Fruit fly (Drosophila melanogaster): ENCODE data around the gene CG42659.
A peak's percentile ranks its signal among the peaks of the same experiment; 100 is the strongest.

CG42659 gene

DNA sequence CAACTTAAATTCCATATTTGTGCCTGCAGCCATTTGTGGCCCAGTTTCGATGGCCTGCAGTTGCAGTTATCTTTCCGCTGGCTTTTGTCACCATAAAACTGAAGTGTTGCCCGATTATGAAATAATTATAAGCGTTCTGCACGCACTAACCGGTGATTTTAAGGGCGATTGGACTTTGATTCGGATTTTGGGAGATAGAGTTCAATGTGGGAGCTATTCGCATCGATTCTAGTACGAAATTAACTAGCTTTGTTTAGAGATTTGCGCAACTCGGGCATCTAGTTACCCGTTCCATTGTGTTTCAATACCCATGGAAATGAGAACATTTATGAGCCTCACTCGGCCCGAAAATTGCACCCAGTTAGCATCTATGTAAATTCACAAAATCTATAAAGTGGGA lies 833 bp upstream of the CG42659 start, which contains the start of gene CG5693:
CG5693 (plus strand) TSS at position 301 of the 400 bp plus-strand sequence.
- no peak for TF ChIP-seq Ets98B (GFP tag; IDR thresholded peaks at IDR 0.05)
- no peak for TF ChIP-seq fd96Ca (GFP tag; IDR thresholded peaks at IDR 0.05)
- TF ChIP-seq Snoo (tag; optimal IDR thresholded peaks at IDR 0.05): no peak
- no peak for TF ChIP-seq CG14655 (GFP tag; optimal IDR thresholded peaks at IDR 0.05)

DNA sequence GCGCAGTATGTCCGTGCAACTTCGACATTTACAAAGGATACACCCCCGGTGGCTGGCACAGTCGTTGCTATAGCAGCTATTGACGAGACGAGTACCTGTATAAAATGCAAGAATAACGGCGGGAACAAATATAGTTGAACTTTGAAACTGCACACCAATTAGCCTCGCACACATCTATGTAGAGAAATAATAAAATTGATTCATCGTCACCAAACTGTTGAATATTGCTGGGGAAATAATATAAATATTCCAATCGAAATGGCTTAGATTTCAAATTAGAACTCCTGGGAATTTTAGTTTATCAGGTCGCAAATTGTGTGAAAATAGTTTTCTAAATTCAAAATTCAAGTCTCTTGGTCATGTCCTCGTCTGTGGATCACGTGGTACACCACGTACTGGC lies 475 bp downstream of the CG42659 start, which contains the start of the genes CG42634 and CG42635:
CG42634 (plus strand) TSS at position 301 of the 400 bp plus-strand sequence.
CG42635 (plus strand) TSS at position 301 of the 400 bp plus-strand sequence.
- no peak for TF ChIP-seq fd96Ca (GFP tag; IDR thresholded peaks at IDR 0.05)
- no peak for TF ChIP-seq CG34367 (tag; optimal IDR thresholded peaks at IDR 0.05)
- TF ChIP-seq EcR (GFP tag; optimal IDR thresholded peaks at IDR 0.05): no peak
- no peak for TF ChIP-seq CG9948 (tag; optimal IDR thresholded peaks at IDR 0.05)
- no peak for TF ChIP-seq Pif1B (GFP tag; optimal IDR thresholded peaks at IDR 0.05)
- no peak for TF ChIP-seq CG17806 (tag; optimal IDR thresholded peaks at IDR 0.05)
- TF ChIP-seq Snoo (tag; optimal IDR thresholded peaks at IDR 0.05): no peak
- TF ChIP-seq D1 (tag; optimal IDR thresholded peaks at IDR 0.05): no peak
- no peak for TF ChIP-seq CG4496 (GFP tag; IDR thresholded peaks at IDR 0.05)
- no peak for TF ChIP-seq CG14655 (GFP tag; optimal IDR thresholded peaks at IDR 0.05)
- TF ChIP-seq CG15710 (tag; optimal IDR thresholded peaks at IDR 0.05): no peak
- no peak for TF ChIP-seq CG8159 (tag; optimal IDR thresholded peaks at IDR 0.05)

DNA sequence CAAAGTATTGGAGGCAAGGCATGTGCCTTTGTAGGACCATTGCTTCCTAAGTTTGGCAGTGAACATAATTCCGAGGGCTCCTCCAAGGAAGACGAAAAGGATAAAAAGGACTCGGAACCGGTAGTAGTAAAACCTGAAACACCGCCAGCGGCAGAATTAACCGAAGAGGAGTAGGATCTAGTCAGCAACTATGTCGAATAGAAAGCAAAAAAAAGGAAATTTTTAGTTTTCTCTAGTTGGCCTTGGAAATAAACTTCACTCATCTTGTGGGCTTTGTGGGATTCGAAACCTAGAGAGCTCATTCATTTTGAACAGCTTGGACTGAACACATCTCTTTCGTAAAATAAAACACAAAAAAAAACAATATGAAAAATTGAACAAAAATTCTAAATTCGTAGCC lies 1.5 kb downstream of the CG42659 start, which contains the start of gene CG31740:
CG31740 (plus strand) TSS at position 301 of the 400 bp plus-strand sequence.
- no peak for TF ChIP-seq gl (tag; optimal IDR thresholded peaks at IDR 0.05)

DNA sequence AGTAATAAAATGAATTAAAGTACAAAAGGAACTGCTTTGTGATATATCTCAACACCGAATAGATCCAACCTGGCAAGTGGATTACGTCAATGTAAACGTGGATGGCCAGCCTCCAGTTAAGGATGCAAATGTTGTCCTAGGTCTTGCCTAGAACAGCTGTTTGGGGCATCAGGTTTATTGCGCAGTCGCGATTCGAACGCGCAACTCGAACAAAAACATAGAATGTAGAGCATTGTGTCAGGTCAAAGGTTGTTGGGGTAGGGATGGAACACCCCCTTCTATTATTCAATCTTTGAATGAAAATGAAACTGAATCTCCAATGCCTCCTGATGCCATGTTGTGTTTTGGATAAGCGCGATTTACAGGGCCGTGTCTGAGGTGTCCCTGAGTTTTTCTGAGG lies 2.5 kb downstream of the CG42659 start:
- TF ChIP-seq CG4496 (GFP tag; IDR thresholded peaks at IDR 0.05) (no peak), CG8159 (tag; optimal IDR thresholded peaks at IDR 0.05) (no peak), Pif1B (GFP tag; optimal IDR thresholded peaks at IDR 0.05) (no peak), CG17806 (tag; optimal IDR thresholded peaks at IDR 0.05) (no peak), rn (GFP tag; IDR thresholded peaks at IDR 0.05) (no peak), CG9948 (tag; optimal IDR thresholded peaks at IDR 0.05) (no peak), Ets98B (GFP tag; IDR thresholded peaks at IDR 0.05) (no peak), D1 (tag; optimal IDR thresholded peaks at IDR 0.05) (no peak), EcR (GFP tag; optimal IDR thresholded peaks at IDR 0.05) (no peak), CG8301 (tag; optimal IDR thresholded peaks at IDR 0.05) (no peak), Pif1A (GFP tag; optimal IDR thresholded peaks at IDR 0.05) (no peak), CG14655 (GFP tag; optimal IDR thresholded peaks at IDR 0.05) (no peak), gl (tag; optimal IDR thresholded peaks at IDR 0.05) (no peak)

DNA sequence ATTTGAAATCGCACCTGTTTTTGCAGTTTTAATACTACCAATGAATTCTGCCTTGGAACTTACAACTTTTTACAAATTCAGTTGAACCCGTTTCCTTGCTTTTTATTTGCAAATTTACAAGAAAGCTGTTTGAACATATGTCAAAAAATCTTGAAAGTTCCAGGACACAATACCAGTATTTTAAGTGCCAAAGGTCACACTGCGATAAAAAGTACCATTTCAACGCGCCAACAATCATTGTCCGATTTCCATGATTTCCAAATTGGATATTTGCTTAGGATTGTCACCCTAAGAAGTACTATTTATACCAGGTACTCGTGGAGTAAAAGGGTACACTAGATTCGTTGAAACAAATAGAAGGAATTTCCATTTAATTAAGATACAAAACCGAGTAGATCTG lies 4.2 kb downstream of the CG42659 start, which contains the start of gene elfless:
elfless (minus strand) TSS at position 101 of the 400 bp plus-strand sequence.
- TF ChIP-seq D1 (tag; optimal IDR thresholded peaks at IDR 0.05) (no peak), Snoo (tag; optimal IDR thresholded peaks at IDR 0.05) (no peak), CG13204 (GFP tag; optimal IDR thresholded peaks at IDR 0.05) (no peak), CG17806 (tag; optimal IDR thresholded peaks at IDR 0.05) (no peak), CG10348 (GFP tag; IDR thresholded peaks at IDR 0.05) (no peak), gl (tag; optimal IDR thresholded peaks at IDR 0.05) (no peak), Ets98B (GFP tag; IDR thresholded peaks at IDR 0.05) (no peak), CG9948 (tag; optimal IDR thresholded peaks at IDR 0.05) (no peak), CG34367 (tag; optimal IDR thresholded peaks at IDR 0.05) (no peak), CG32121 (GFP tag; IDR thresholded peaks at IDR 0.05) (no peak), CG14655 (GFP tag; optimal IDR thresholded peaks at IDR 0.05) (no peak), CG8159 (tag; optimal IDR thresholded peaks at IDR 0.05) (no peak), Pif1A (GFP tag; optimal IDR thresholded peaks at IDR 0.05) (no peak), CG15710 (tag; optimal IDR thresholded peaks at IDR 0.05) (no peak)

DNA sequence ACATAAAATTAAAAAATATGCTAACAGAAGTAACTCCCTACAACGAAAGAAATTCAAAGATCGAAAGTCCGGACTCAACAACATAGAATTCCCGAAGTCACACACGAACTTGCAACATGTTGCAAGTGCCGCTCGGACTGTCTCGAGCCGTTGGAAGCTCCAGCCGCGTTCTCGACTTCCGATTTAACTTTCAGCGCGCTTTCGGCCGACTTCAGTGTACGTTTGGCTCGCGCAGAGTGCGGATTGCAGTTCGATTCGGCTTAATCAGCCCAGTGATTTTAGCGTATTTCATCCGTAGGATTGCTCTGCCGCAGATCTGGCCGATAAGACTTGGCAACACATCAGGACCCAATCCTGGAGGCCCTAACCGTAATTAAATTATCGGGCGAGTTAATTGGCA lies 5.0 kb downstream of the CG42659 start, which contains the start of gene rdo:
rdo (plus strand) TSS at position 213 of the 400 bp plus-strand sequence.
- TF ChIP-seq CG13204 (GFP tag; optimal IDR thresholded peaks at IDR 0.05) (no peak), CG9948 (tag; optimal IDR thresholded peaks at IDR 0.05) (no peak), CG4496 (GFP tag; IDR thresholded peaks at IDR 0.05) (peak; percentile 68; the same call in 2 of the 3 replicates)

DNA sequence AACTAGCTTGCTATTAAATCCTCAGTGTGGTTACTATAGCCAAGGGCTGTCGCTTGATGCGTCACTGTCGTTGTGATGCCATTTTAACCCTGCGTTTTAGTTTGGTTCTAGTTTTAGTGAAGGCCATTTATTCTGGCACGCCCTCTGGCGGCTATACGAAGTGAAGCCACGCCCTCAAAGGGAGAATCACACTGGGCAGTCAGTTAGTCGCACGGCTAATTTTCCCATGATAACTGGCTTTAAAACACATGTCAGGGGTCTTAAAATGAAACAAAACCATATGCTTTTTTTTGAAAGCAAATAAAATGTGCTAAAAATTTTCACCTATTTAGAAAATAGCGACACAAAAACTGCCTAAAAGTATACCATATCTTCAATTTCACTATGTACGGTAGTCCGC lies 25.6 kb downstream of the CG42659 start:
- TF ChIP-seq CG13204 (GFP tag; optimal IDR thresholded peaks at IDR 0.05) (no peak), D1 (tag; optimal IDR thresholded peaks at IDR 0.05) (no peak), Pif1A (GFP tag; optimal IDR thresholded peaks at IDR 0.05) (no peak), Pif1B (GFP tag; optimal IDR thresholded peaks at IDR 0.05) (no peak), CG15710 (tag; optimal IDR thresholded peaks at IDR 0.05) (no peak), CG14655 (GFP tag; optimal IDR thresholded peaks at IDR 0.05) (no peak), Snoo (tag; optimal IDR thresholded peaks at IDR 0.05) (no peak), Ets98B (GFP tag; IDR thresholded peaks at IDR 0.05) (no peak), CG9948 (tag; optimal IDR thresholded peaks at IDR 0.05) (no peak), CG4496 (GFP tag; IDR thresholded peaks at IDR 0.05) (no peak), CG8301 (tag; optimal IDR thresholded peaks at IDR 0.05) (no peak), rn (GFP tag; IDR thresholded peaks at IDR 0.05) (no peak)

Measured in whole organism, pupa.